Worm (Caenorhabditis elegans): ENCODE measurements around the gene clec-212.

Gene clec-212

ce11 chrV:7580378-7580777 is 10.2 kb upstream of the clec-212 start, which contains the start of gene ets-6 (continued):
- TF ChIP-seq efl-1 (optimal IDR thresholded peaks at IDR 0.05) (peak; percentile 75 to 77), efl-1 (GFP tag; optimal IDR thresholded peaks at IDR 0.05 in 1 of 2) (peak; percentile 67 to 96), nhr-85 (tag) (peak; percentile 82), unc-98 (GFP tag; IDR thresholded peaks at IDR 0.05) (no peak), dpl-1 (GFP tag; optimal IDR thresholded peaks at IDR 0.05) (peak; percentile 39 to 65 (median 58)), zag-1 (tag; optimal IDR thresholded peaks at IDR 0.05) (no peak), ces-1 (GFP tag; optimal IDR thresholded peaks at IDR 0.05) (no peak), zip-4 (GFP tag; optimal IDR thresholded peaks at IDR 0.05) (no peak), lin-35 (GFP tag; optimal IDR thresholded peaks at IDR 0.05) (peak; percentile 58 to 79), nhr-11 (tag; optimal IDR thresholded peaks at IDR 0.05) (no peak), isw-1 (GFP tag; IDR thresholded peaks at IDR 0.05) (no peak), lsy-2 (tag; optimal IDR thresholded peaks at IDR 0.05) (peak; percentile 66 to 77), unc-30 (tag; optimal IDR thresholded peaks at IDR 0.05) (no peak), nhr-90 (tag; optimal IDR thresholded peaks at IDR 0.05; ENCODE audit: poor library complexity) (peak; percentile 46), snpc-4 (tag; optimal IDR thresholded peaks at IDR 0.05) (peak; percentile 21), fkh-8 (tag; optimal IDR thresholded peaks at IDR 0.05) (no peak), fos-1 (tag; optimal IDR thresholded peaks at IDR 0.05) (peak; percentile 37)

DNA sequence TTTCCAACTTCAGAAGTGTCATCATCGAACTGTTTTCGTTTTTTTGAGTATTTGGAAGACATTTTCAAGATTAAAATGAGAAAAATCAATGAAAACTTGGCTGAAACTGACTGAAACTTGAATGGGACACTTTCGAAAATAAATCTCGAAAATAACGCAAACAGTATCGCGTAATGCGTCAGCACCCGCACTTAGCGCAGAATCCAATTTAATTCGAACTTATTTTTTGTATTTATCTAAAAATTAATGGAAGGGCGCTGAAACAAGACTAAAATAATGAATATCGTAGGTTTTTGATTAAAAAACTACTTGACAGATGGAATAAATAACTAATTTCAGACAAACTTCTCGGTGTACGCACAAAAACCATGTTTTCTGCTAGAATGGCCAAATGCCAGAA is 5.4 kb upstream of the clec-212 start, which contains the start of the genes snu-66 and ints-9:
snu-66 (minus strand) TSS at position 108 of the 400 bp plus-strand sequence.
ints-9 (plus strand) TSS at position 240 of the 400 bp plus-strand sequence.
- no peak for TF ChIP-seq egl-13 (tag; optimal IDR thresholded peaks at IDR 0.05)
- no peak for TF ChIP-seq C04F5.9 (tag; optimal IDR thresholded peaks at IDR 0.05)
- TF ChIP-seq lsy-2 (tag; optimal IDR thresholded peaks at IDR 0.05) = peak; percentile 79 to 80
- no peak for TF ChIP-seq egl-27 (tag; optimal IDR thresholded peaks at IDR 0.05)
- no peak for TF ChIP-seq Y116A8C.19 (tag; optimal IDR thresholded peaks at IDR 0.05; ENCODE audit: borderline replicate concordance)
- no peak for TF ChIP-seq unc-30 (tag; optimal IDR thresholded peaks at IDR 0.05)
- peak; percentile 70 for TF ChIP-seq nhr-19 (GFP tag; conservative IDR thresholded peaks at IDR 0.05)
- TF ChIP-seq elt-3 (tag; optimal IDR thresholded peaks at IDR 0.05) = peak in 2 of 6 experiments; percentile 23 to 35
- peak in 1 of 2 experiments; percentile 41 for TF ChIP-seq mdl-1 (tag; optimal IDR thresholded peaks at IDR 0.05)
- TF ChIP-seq elt-2 (tag; optimal IDR thresholded peaks at IDR 0.05) = no peak
- peak; percentile 10 for TF ChIP-seq nhr-77 (tag; optimal IDR thresholded peaks at IDR 0.05)
- TF ChIP-seq zag-1 (tag; optimal IDR thresholded peaks at IDR 0.05) = no peak
- TF ChIP-seq swsn-7 (tag; optimal IDR thresholded peaks at IDR 0.05) = peak; percentile 80
- peak; percentile 18 for TF ChIP-seq lir-3 (tag; optimal IDR thresholded peaks at IDR 0.05; ENCODE audit: poor library complexity)
- no peak for TF ChIP-seq mef-2 (tag; optimal IDR thresholded peaks at IDR 0.05)
- TF ChIP-seq pag-3 (tag; optimal IDR thresholded peaks at IDR 0.05; ENCODE audit: borderline replicate concordance, insufficient read depth) = no peak
- peak; percentile 48 for TF ChIP-seq lin-39 (tag; optimal IDR thresholded peaks at IDR 0.05)
- TF ChIP-seq isw-1 (GFP tag; IDR thresholded peaks at IDR 0.05) = peak; percentile 53
- no peak for TF ChIP-seq hlh-4 (tag; optimal IDR thresholded peaks at IDR 0.05)
- TF ChIP-seq ceh-88 (GFP tag; IDR thresholded peaks at IDR 0.05) = no peak
- TF ChIP-seq jun-1 (tag; optimal IDR thresholded peaks at IDR 0.05) = peak; percentile 30
- peak; percentile 68 to 79 (median 79) for TF ChIP-seq dpl-1 (GFP tag; optimal IDR thresholded peaks at IDR 0.05)
- peak; percentile 72 for TF ChIP-seq tbx-2 (tag; optimal IDR thresholded peaks at IDR 0.05)
- TF ChIP-seq hpl-2 (GFP tag; optimal IDR thresholded peaks at IDR 0.05) = no peak
- TF ChIP-seq lin-14 (GFP tag; optimal IDR thresholded peaks at IDR 0.05) = peak; percentile 66
- TF ChIP-seq dsc-1 (tag; optimal IDR thresholded peaks at IDR 0.05) = peak; percentile 68
- TF ChIP-seq ces-1 (GFP tag; optimal IDR thresholded peaks at IDR 0.05) = no peak
- peak; percentile 87 for TF ChIP-seq mep-1 (tag; optimal IDR thresholded peaks at IDR 0.05)
- TF ChIP-seq xbp-1 (tag; optimal IDR thresholded peaks at IDR 0.05) = peak; percentile 72
- TF ChIP-seq pax-3 (tag; optimal IDR thresholded peaks at IDR 0.05) = no peak
- TF ChIP-seq nhr-47 (tag; optimal IDR thresholded peaks at IDR 0.05) = peak; percentile 81
- peak; percentile 77 for TF ChIP-seq nhr-20 (tag; optimal IDR thresholded peaks at IDR 0.05)
- TF ChIP-seq nhr-12 (tag; optimal IDR thresholded peaks at IDR 0.05) = no peak
- peak; percentile 29 for TF ChIP-seq ama-1 (optimal IDR thresholded peaks at IDR 0.05)
- TF ChIP-seq nhr-90 (tag; optimal IDR thresholded peaks at IDR 0.05; ENCODE audit: poor library complexity) = peak; percentile 76
- TF ChIP-seq snpc-4 (tag; optimal IDR thresholded peaks at IDR 0.05) = peak; percentile 41
- peak; percentile 75 to 85 for TF ChIP-seq lin-35 (GFP tag; optimal IDR thresholded peaks at IDR 0.05)
- TF ChIP-seq nhr-71 (tag; optimal IDR thresholded peaks at IDR 0.05) = peak; percentile 84
- peak; percentile 33 for TF ChIP-seq fkh-8 (tag; optimal IDR thresholded peaks at IDR 0.05)
- TF ChIP-seq nhr-28 (tag; optimal IDR thresholded peaks at IDR 0.05) = no peak
- peak; percentile 63 for TF ChIP-seq lin-15B (tag; optimal IDR thresholded peaks at IDR 0.05)
- peak; percentile 67 to 80 for TF ChIP-seq efl-1 (optimal IDR thresholded peaks at IDR 0.05)
- TF ChIP-seq efl-1 (GFP tag; optimal IDR thresholded peaks at IDR 0.05 in 1 of 2) = peak; percentile 78 to 96
- peak; percentile 74 for TF ChIP-seq C16A3.4 (tag; optimal IDR thresholded peaks at IDR 0.05)
